Worm (Caenorhabditis elegans): ENCODE results near the gene attf-3.

DNA sequence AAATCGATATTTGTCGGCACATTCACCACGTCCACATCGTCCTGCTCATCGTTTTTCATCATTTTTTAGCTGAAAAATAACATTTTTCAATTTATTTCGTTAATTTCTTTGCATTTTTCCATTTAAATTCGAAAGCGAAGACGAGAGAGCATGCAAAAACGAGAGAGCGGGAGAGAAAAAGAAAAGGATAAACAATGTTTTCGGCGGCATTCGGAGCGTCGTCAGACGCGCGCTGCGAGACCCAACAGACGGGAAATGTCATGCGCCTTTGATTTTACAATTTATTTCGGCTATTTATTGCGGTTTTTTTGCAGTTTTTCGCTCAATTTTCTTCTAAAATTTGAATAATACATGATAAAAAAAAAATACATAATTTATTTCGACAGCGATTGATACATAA is at the start of gene attf-3:
- no peak for TF ChIP-seq ref-2 (tag; optimal IDR thresholded peaks at IDR 0.05)
- TF ChIP-seq ceh-31 (tag; optimal IDR thresholded peaks at IDR 0.05): peak; percentile 4
- no peak for TF ChIP-seq rnt-1 (tag; optimal IDR thresholded peaks at IDR 0.05)
- TF ChIP-seq ceh-30 (tag; optimal IDR thresholded peaks at IDR 0.05): no peak
- TF ChIP-seq nfya-1 (tag; optimal IDR thresholded peaks at IDR 0.05): peak; percentile 47
- TF ChIP-seq hlh-15 (tag; optimal IDR thresholded peaks at IDR 0.05): no peak
- TF ChIP-seq ama-1 (optimal IDR thresholded peaks at IDR 0.05): no peak

All from whole organism, late embryonic.